Worm (Caenorhabditis elegans) whole organism, young adult: ENCODE measurements around the gene T21B4.3.

ENCODE experiments used
- B0019.2 ChIP-seq: fragments of 200-800 bp; sonication (Bioruptor generic); conservative IDR thresholded peaks from 2 replicates; pipeline ENCODE4 v1.3.6; 2022; ENCODE audit warnings: missing genetic modification reagents, missing genetic modification characterization, missing compliant biosample characterization
- F37B4.10 ChIP-seq: fragments of 200-800 bp; sonication (Bioruptor generic); IDR thresholded peaks from 2 replicates; pipeline ENCODE4 v1.3.6; 2022; ENCODE audit warnings: missing genetic modification characterization, missing compliant biosample characterization
- F39B2.1 ChIP-seq: fragments of 200-800 bp; sonication (Bioruptor generic); IDR thresholded peaks from 2 replicates; pipeline ENCODE4 v1.3.6; 2022; ENCODE audit warnings: missing genetic modification reagents, missing genetic modification characterization, missing compliant biosample characterization
- F52B5.7 ChIP-seq: sonication (generic microtip); optimal IDR thresholded peaks from 2 replicates; lab custom pipeline; 2016; ENCODE audit warnings: mild to moderate bottlenecking, missing genetic modification characterization, missing compliant biosample characterization
- F55B11.4 ChIP-seq: sonication (generic microtip); optimal IDR thresholded peaks from 2 replicates; lab custom pipeline; 2016; ENCODE audit warnings: missing compliant biosample characterization, missing genetic modification characterization, borderline replicate concordance; ENCODE audit not compliant: insufficient read depth
- F57A8.1 ChIP-seq: fragments of 200-800 bp; sonication (Bioruptor generic); optimal IDR thresholded peaks from 2 replicates; lab custom pipeline; 2018; ENCODE audit warnings: mild to moderate bottlenecking, missing genetic modification characterization, moderate library complexity, missing compliant biosample characterization
- F57C9.4 ChIP-seq: sonication (generic microtip); optimal IDR thresholded peaks from 2 replicates; lab custom pipeline; 2017; ENCODE audit warnings: mild to moderate bottlenecking, missing genetic modification characterization, missing compliant biosample characterization
- K12H6.12 ChIP-seq: fragments of 200-800 bp; sonication (Bioruptor generic); optimal IDR thresholded peaks from 2 replicates; lab custom pipeline; 2018; ENCODE audit warnings: mild to moderate bottlenecking, missing genetic modification characterization, missing compliant biosample characterization
- Y53F4B.3 ChIP-seq: fragments of 200-800 bp; sonication (Bioruptor generic); IDR thresholded peaks from 2 replicates; pipeline ENCODE4 v1.3.6; 2022; ENCODE audit warnings: missing genetic modification reagents, missing genetic modification characterization, missing compliant biosample characterization
- Y56A3A.18 ChIP-seq: fragments of 200-800 bp; sonication (Bioruptor generic); IDR thresholded peaks from 2 replicates; pipeline ENCODE4 v1.3.6; 2022; ENCODE audit warnings: missing genetic modification reagents, missing genetic modification characterization, missing compliant biosample characterization
- Y95B8A.8 ChIP-seq: fragments of 200-800 bp; sonication (Bioruptor generic); IDR thresholded peaks from 2 replicates; pipeline ENCODE4 v1.3.6; 2022; ENCODE audit warnings: missing genetic modification reagents, missing genetic modification characterization, missing compliant biosample characterization
- attf-3 ChIP-seq: fragments of 200-800 bp; sonication (Bioruptor generic); conservative IDR thresholded peaks from 2 replicates; pipeline ENCODE4 v1.3.6; 2022; ENCODE audit warnings: missing genetic modification reagents, missing genetic modification characterization, missing compliant biosample characterization
- bed-1 ChIP-seq: fragments of 200-800 bp; sonication (Bioruptor generic); IDR thresholded peaks from 2 replicates; pipeline ENCODE4 v1.3.6; 2022; ENCODE audit warnings: missing genetic modification reagents, missing genetic modification characterization, missing compliant biosample characterization
- ccch-3 ChIP-seq: fragments of 200-800 bp; sonication (Bioruptor generic); optimal IDR thresholded peaks from 2 replicates; lab custom pipeline; 2018; ENCODE audit warnings: mild to moderate bottlenecking, missing genetic modification characterization, missing compliant biosample characterization
- cebp-1 ChIP-seq, 2 experiments: fragments of 200-800 bp in 1 of 2; sonication (Bioruptor generic) in 1 of 2; sonication (generic microtip) in 1 of 2; IDR thresholded peaks in 1 of 2; optimal IDR thresholded peaks in 1 of 2; 2 replicates each; pipeline versions ENCODE4 v1.3.6 to Lab custom; 2017 to 2022; ENCODE audit warnings: missing compliant biosample characterization in 2 of 2, missing genetic modification characterization in 2 of 2, mild to moderate bottlenecking in 1 of 2, missing genetic modification reagents in 1 of 2, moderate library complexity in 1 of 2
- ceh-40 ChIP-seq: fragments of 200-800 bp; sonication (Bioruptor generic); IDR thresholded peaks from 2 replicates; pipeline ENCODE4 v1.3.6; 2022; ENCODE audit warnings: missing genetic modification characterization, missing compliant biosample characterization
- ceh-91 ChIP-seq: fragments of 200-800 bp; sonication (Bioruptor generic); IDR thresholded peaks from 2 replicates; pipeline ENCODE4 v1.3.6; 2022; ENCODE audit warnings: missing genetic modification reagents, missing genetic modification characterization, missing compliant biosample characterization
- chd-7 ChIP-seq: sonication (generic microtip); optimal IDR thresholded peaks from 2 replicates; lab custom pipeline; 2016; ENCODE audit warnings: mild to moderate bottlenecking, missing genetic modification characterization, moderate library complexity, missing compliant biosample characterization
- die-1 ChIP-seq: sonication (generic microtip); optimal IDR thresholded peaks from 2 replicates; lab custom pipeline; 2016; ENCODE audit warnings: missing genotype, mild to moderate bottlenecking, missing genetic modification characterization, missing compliant biosample characterization
- dox-1 ChIP-seq: fragments of 200-800 bp; sonication (Bioruptor generic); IDR thresholded peaks from 2 replicates; pipeline ENCODE4 v1.3.6; 2022; ENCODE audit warnings: missing genetic modification reagents, missing genetic modification characterization, missing compliant biosample characterization
- efl-1 ChIP-seq: fragments of 150-350 bp; optimal IDR thresholded peaks from 2 replicates; lab custom pipeline; 2014; ENCODE audit warnings: missing biosample characterization, missing genetic modification reagents, missing genetic modification characterization
- ets-4 ChIP-seq: fragments of 200-800 bp; sonication (Bioruptor generic); optimal IDR thresholded peaks from 2 replicates; lab custom pipeline; 2018; ENCODE audit warnings: mild to moderate bottlenecking, missing genetic modification characterization, missing compliant biosample characterization
- hlh-12 ChIP-seq: sonication (generic microtip); optimal IDR thresholded peaks from 2 replicates; lab custom pipeline; 2016; ENCODE audit warnings: missing genetic modification characterization, missing compliant biosample characterization
- hrde-1 ChIP-seq: sonication (generic microtip); optimal IDR thresholded peaks from 2 replicates; lab custom pipeline; 2016; ENCODE audit warnings: missing genetic modification characterization, mild to moderate bottlenecking, missing compliant biosample characterization, moderate library complexity, missing genotype, missing genetic modification reagents, borderline replicate concordance
- hsf-1 ChIP-seq: fragments of 200-800 bp; sonication (Bioruptor generic); IDR thresholded peaks from 2 replicates; pipeline ENCODE4 v1.3.6; 2022; ENCODE audit warnings: missing genetic modification reagents, missing genetic modification characterization, missing compliant biosample characterization
- lin-54 ChIP-seq: fragments of 200-800 bp; sonication (Bioruptor generic); optimal IDR thresholded peaks from 2 replicates; lab custom pipeline; 2018; ENCODE audit warnings: mild to moderate bottlenecking, missing genetic modification characterization, missing compliant biosample characterization
- madf-8 ChIP-seq: fragments of 200-800 bp; sonication (Bioruptor generic); conservative IDR thresholded peaks from 2 replicates; pipeline ENCODE4 v1.3.6; 2022; ENCODE audit warnings: missing genetic modification reagents, missing genetic modification characterization, missing compliant biosample characterization
- nhr-120 ChIP-seq: fragments of 200-800 bp; sonication (Bioruptor generic); IDR thresholded peaks from 2 replicates; pipeline ENCODE4 v1.3.6; 2022; ENCODE audit warnings: missing genetic modification characterization, missing compliant biosample characterization
- nhr-27 ChIP-seq: fragments of 200-800 bp; sonication (Bioruptor generic); optimal IDR thresholded peaks from 2 replicates; lab custom pipeline; 2018; ENCODE audit warnings: mild to moderate bottlenecking, missing genetic modification characterization, moderate library complexity, missing compliant biosample characterization
- nhr-80 ChIP-seq: sonication (generic microtip); optimal IDR thresholded peaks from 2 replicates; lab custom pipeline; 2016; ENCODE audit warnings: missing genetic modification characterization, missing compliant biosample characterization
- repo-1 ChIP-seq: sonication (generic microtip); optimal IDR thresholded peaks from 2 replicates; lab custom pipeline; 2017; ENCODE audit warnings: mild to moderate bottlenecking, missing genetic modification characterization, missing compliant biosample characterization
- snpc-1.1 ChIP-seq: sonication (generic microtip); optimal IDR thresholded peaks from 2 replicates; lab custom pipeline; 2017; ENCODE audit warnings: missing genetic modification characterization, mild to moderate bottlenecking, missing compliant biosample characterization, antibody characterized with exemption, moderate library complexity, missing genotype, missing genetic modification reagents; ENCODE audit not compliant: insufficient read depth
- sptf-2 ChIP-seq: fragments of 200-800 bp; sonication (Bioruptor generic); optimal IDR thresholded peaks from 2 replicates; lab custom pipeline; 2018; ENCODE audit warnings: mild to moderate bottlenecking, missing genetic modification characterization, missing compliant biosample characterization
- tbp1 ChIP-seq: fragments of 200-800 bp; sonication (Bioruptor generic); optimal IDR thresholded peaks from 2 replicates; lab custom pipeline; 2018; ENCODE audit warnings: mild to moderate bottlenecking, missing genetic modification characterization, missing compliant biosample characterization
- ztf-18 ChIP-seq: sonication (generic microtip); optimal IDR thresholded peaks from 2 replicates; lab custom pipeline; 2016; ENCODE audit warnings: missing genotype, mild to moderate bottlenecking, missing genetic modification characterization, missing compliant biosample characterization
- ztf-6 ChIP-seq: fragments of 200-800 bp; sonication (Bioruptor generic); IDR thresholded peaks from 2 replicates; pipeline ENCODE4 v1.3.6; 2022; ENCODE audit warnings: missing genetic modification reagents, missing genetic modification characterization, missing compliant biosample characterization

Gene T21B4.3

DNA sequence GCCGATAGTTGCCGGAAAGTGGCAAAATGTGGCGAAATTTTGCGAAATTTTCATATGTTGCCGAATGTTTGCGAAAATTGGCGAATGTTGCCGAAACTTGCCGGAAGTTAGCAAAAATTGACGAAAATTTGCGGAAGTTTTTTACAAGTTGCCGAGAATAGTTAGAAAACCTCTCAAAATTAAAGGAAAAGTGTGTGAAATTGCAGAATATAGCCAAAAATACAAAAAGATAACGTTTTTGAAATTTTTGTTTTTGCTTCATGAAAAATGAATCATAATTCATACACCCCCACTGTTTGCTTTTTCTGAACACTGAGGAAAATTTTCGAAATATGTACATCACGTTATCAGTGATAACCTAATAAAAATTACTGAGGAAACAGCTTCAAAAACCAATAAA, 15.2 kb downstream of the T21B4.3 start:
- no peak for TF ChIP-seq F52B5.7 (tag; lab: Kevin White, UChicago)
- no peak for TF ChIP-seq madf-8
- no peak for TF ChIP-seq ceh-40 (GFP tag; lab: Robert Waterston, UW)
- TF ChIP-seq F57A8.1 (GFP tag; lab: Kevin White, UChicago), result no peak
- no peak for TF ChIP-seq F57C9.4 (tag; lab: Kevin White, UChicago)
- TF ChIP-seq F37B4.10, result no peak
- no peak for TF ChIP-seq dox-1
- TF ChIP-seq ztf-18, result no peak
- TF ChIP-seq nhr-120 (GFP tag; lab: Robert Waterston, UW), result no peak
- no peak for TF ChIP-seq sptf-2
- no peak for TF ChIP-seq nhr-80 (tag; lab: Kevin White, UChicago)
- no peak for TF ChIP-seq hrde-1 (tag; lab: Kevin White, UChicago)
- no peak for TF ChIP-seq nhr-27 (tag; lab: Kevin White, UChicago)
- no peak for TF ChIP-seq snpc-1.1 (tag; lab: Kevin White, UChicago)
- TF ChIP-seq ceh-91 (GFP tag; lab: Robert Waterston, UW), result no peak
- no peak for TF ChIP-seq chd-7 (tag; lab: Kevin White, UChicago)
- TF ChIP-seq repo-1, result no peak
- TF ChIP-seq efl-1 (GFP tag; lab: Kevin White, UChicago), result no peak
- no peak for TF ChIP-seq B0019.2 (GFP tag; lab: Robert Waterston, UW)

DNA sequence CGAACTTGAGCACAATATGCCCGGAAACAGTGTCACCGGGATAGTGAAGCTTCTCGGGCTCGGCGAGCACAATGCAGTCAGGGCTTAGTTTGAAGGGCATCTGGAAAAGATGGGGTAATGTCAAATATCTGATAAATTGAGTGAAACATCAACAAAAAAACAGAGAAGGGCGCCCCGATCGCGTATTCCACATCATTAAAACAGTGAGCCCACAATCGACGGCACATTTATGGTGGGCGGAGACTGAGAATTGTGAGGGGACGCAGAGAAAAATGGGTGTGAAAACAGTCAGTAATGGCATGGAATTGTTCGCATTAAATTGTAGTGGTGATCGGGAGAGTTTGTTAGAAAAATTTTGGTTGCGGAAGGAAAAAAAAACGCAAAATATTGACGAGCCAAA, 16.1 kb downstream of the T21B4.3 start, which contains the start of gene arrd-9:
Gene arrd-9, minus strand, starts transcription at position 101 of the 400 bp plus-strand sequence.
- TF ChIP-seq die-1, result no peak
- TF ChIP-seq F55B11.4 (tag; lab: Kevin White, UChicago), result no peak
- TF ChIP-seq F52B5.7 (tag; lab: Kevin White, UChicago), result no peak
- TF ChIP-seq ztf-6 (GFP tag; lab: Robert Waterston, UW), result no peak
- TF ChIP-seq F39B2.1 (GFP tag; lab: Robert Waterston, UW), result no peak
- no peak for TF ChIP-seq Y53F4B.3
- TF ChIP-seq hlh-12 (tag; lab: Kevin White, UChicago), result no peak
- no peak for TF ChIP-seq nhr-80 (tag; lab: Kevin White, UChicago)
- TF ChIP-seq hsf-1 (GFP tag; lab: Robert Waterston, UW), result no peak

DNA sequence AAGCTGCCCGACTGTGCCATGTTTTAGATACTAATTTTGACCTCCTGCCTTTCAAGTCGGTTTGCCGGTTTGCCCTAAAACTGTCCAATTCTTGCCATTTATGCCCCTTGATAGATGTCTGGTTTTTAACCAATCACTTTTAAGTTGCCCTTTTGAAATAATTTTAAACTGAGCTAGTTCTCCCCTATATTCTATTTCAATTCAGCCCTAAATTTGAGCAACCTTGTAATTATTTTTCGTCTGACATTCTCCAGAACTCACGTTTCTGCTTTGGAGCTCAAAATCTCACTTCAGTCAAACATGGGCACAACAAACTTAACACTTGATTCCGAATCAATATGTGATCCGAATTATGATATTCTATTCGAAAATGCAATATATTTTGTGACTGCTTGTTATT, 23.5 kb downstream of the T21B4.3 start, which contains the start of gene srg-17:
Gene srg-17, plus strand, starts transcription at position 301 of the 400 bp plus-strand sequence.
- TF ChIP-seq bed-1 (GFP tag; lab: Robert Waterston, UW) (no peak), ccch-3 (GFP tag; lab: Kevin White, UChicago) (no peak), ets-4 (no peak), sptf-2 (no peak), cebp-1 (GFP tag; IDR thresholded peaks at IDR 0.05; lab: Robert Waterston, UW) (no peak), cebp-1 (tag; optimal IDR thresholded peaks at IDR 0.05; lab: Kevin White, UChicago) (no peak), Y56A3A.18 (no peak)

DNA sequence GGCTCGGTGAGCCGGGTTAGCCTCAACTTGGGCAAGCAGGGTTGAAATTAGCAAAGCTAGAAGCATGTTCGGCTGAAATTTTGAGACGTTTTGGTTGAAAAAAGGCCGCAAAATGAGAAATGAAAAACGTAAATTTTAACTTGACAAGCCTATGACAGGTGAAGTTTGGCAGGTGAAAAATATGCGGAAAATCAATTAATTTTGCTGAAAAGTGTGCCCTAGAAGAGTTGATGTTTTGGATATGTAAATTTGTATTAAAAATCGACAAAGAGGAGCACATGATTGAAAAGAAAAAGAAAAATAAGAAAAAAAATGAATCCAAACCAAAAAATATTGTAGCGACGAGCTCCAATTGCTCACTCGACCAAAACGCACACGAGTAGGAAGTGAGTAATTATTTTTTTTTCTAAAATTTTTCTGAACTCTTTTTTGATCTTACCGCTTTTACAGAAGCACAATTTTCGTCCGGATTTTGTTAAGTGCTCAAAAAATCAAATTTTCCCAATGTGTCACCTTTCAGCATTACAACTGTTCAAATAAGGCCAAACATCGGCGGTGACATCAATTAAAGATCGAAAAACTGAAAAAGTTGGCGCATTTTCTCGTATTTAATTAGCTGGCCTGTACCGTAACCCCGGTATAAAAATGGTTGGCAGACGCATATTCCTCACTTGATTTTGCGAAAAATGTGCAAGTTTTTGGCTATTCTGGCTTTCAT, 25.6 kb downstream of the T21B4.3 start, which contains the start of the genes F15A4.5 and phat-8:
Gene F15A4.5, minus strand, starts transcription at position 101 of the 718 bp plus-strand sequence.
Gene phat-8, plus strand, starts transcription at position 668 of the 718 bp plus-strand sequence.
- no peak for TF ChIP-seq F57A8.1 (GFP tag; lab: Kevin White, UChicago)
- no peak for TF ChIP-seq Y53F4B.3
- no peak for TF ChIP-seq lin-54
- TF ChIP-seq nhr-27 (tag; lab: Kevin White, UChicago), result no peak
- TF ChIP-seq attf-3 (GFP tag; lab: Robert Waterston, UW), result no peak
- TF ChIP-seq tbp1 (GFP tag; lab: Kevin White, UChicago), result no peak
- TF ChIP-seq Y56A3A.18, result no peak
- TF ChIP-seq Y95B8A.8 (GFP tag; lab: Robert Waterston, UW), result no peak
- TF ChIP-seq K12H6.12 (tag; lab: Kevin White, UChicago), result no peak
- TF ChIP-seq, all 124 proteins: peak for 0
